Fruit fly (Drosophila melanogaster) whole organism, embryonic: ENCODE measurements around the gene CG9030.

Source experiments
- Adf1 ChIP-seq: fragments of 200-800 bp; sonication (Bioruptor generic); IDR thresholded peaks from 2 replicates; pipeline ENCODE4 v1.3.6; 2022; ENCODE audit warnings: missing biosample characterization, missing genetic modification characterization
- CG12769 ChIP-seq: fragments of 200-800 bp; sonication (Bioruptor generic); optimal IDR thresholded peaks from 2 replicates; lab custom pipeline; 2019; ENCODE audit warnings: missing biosample characterization, mild to moderate bottlenecking, missing genetic modification characterization, moderate library complexity
- CG13287 ChIP-seq: fragments of 200-800 bp; sonication (Bioruptor generic); IDR thresholded peaks from 2 replicates; pipeline ENCODE4 v1.3.6; 2022; ENCODE audit warnings: missing biosample characterization, missing genetic modification characterization; ENCODE audit not compliant: partially characterized antibody
- CG14860 ChIP-seq: fragments of 200-800 bp; sonication (Bioruptor generic); IDR thresholded peaks from 3 replicates; pipeline ENCODE4 v1.3.6; 2022; ENCODE audit warnings: missing biosample characterization, missing genetic modification characterization; ENCODE audit not compliant: partially characterized antibody
- CG1529 ChIP-seq: fragments of 200-800 bp; sonication (Bioruptor generic); optimal IDR thresholded peaks from 3 replicates; lab custom pipeline; 2018; ENCODE audit warnings: missing biosample characterization, missing genetic modification characterization
- CG2120 ChIP-seq: fragments of 200-800 bp; sonication (Bioruptor generic); optimal IDR thresholded peaks from 3 replicates; lab custom pipeline; 2016; ENCODE audit warnings: missing biosample characterization, missing genetic modification characterization
- CG30403 ChIP-seq: fragments of 200-800 bp; sonication (Bioruptor generic); optimal IDR thresholded peaks from 3 replicates; lab custom pipeline; 2016; ENCODE audit warnings: missing biosample characterization, missing genetic modification characterization
- CG3163 ChIP-seq: fragments of 200-800 bp; sonication (Bioruptor generic); optimal IDR thresholded peaks from 3 replicates; lab custom pipeline; 2016; ENCODE audit warnings: missing biosample characterization, missing genetic modification characterization
- CG32532 ChIP-seq: fragments of 200-800 bp; sonication (Bioruptor generic); IDR thresholded peaks from 2 replicates; pipeline ENCODE4 v1.3.6; 2022; ENCODE audit warnings: missing biosample characterization, missing genetic modification characterization
- CG3726 ChIP-seq: fragments of 200-800 bp; sonication (Bioruptor generic); IDR thresholded peaks from 3 replicates; pipeline ENCODE4, ENCODE4 v1.3.6; 2022; ENCODE audit warnings: missing biosample characterization, missing genetic modification characterization
- CG3847 ChIP-seq: fragments of 200-800 bp; sonication (Bioruptor generic); IDR thresholded peaks from 2 replicates; pipeline ENCODE4 v1.3.6; 2022; ENCODE audit warnings: missing biosample characterization, missing genetic modification characterization
- CG3995 ChIP-seq: fragments of 200-800 bp; sonication (Bioruptor generic); optimal IDR thresholded peaks from 3 replicates; lab custom pipeline; 2016; ENCODE audit warnings: missing biosample characterization, missing genetic modification characterization
- CG6683 ChIP-seq: fragments of 200-800 bp; sonication (Bioruptor generic); optimal IDR thresholded peaks from 2 replicates; lab custom pipeline; 2017; ENCODE audit warnings: missing biosample characterization, mild to moderate bottlenecking, missing genetic modification characterization, missing genetic modification reagents
- CG6791 ChIP-seq: fragments of 200-800 bp; sonication (Bioruptor generic); IDR thresholded peaks from 3 replicates; pipeline ENCODE4 v1.3.6; 2022; ENCODE audit warnings: missing biosample characterization, missing genetic modification characterization; ENCODE audit not compliant: partially characterized antibody
- CG6854 ChIP-seq: fragments of 200-800 bp; sonication (Bioruptor generic); optimal IDR thresholded peaks from 3 replicates; lab custom pipeline; 2017; ENCODE audit warnings: missing biosample characterization, mild to moderate bottlenecking, missing genetic modification characterization
- CG7963 ChIP-seq: fragments of 200-800 bp; sonication (Bioruptor generic); IDR thresholded peaks from 3 replicates; pipeline ENCODE4 v1.3.6; 2022; ENCODE audit warnings: missing biosample characterization, missing genetic modification characterization; ENCODE audit not compliant: partially characterized antibody
- Dll ChIP-seq: fragments of 200-800 bp; sonication (Bioruptor generic); IDR thresholded peaks from 4 replicates; pipeline ENCODE4 v1.3.6; 2022; ENCODE audit warnings: missing biosample characterization, missing genetic modification characterization; ENCODE audit not compliant: partially characterized antibody
- E2f2 ChIP-seq: fragments of 200-800 bp; sonication (Bioruptor generic); IDR thresholded peaks from 2 replicates; pipeline ENCODE4 v1.3.6; 2022; ENCODE audit warnings: missing biosample characterization, missing genetic modification characterization
- HLH4C ChIP-seq: fragments of 200-800 bp; sonication (Bioruptor generic); IDR thresholded peaks from 3 replicates; pipeline ENCODE4 v1.3.6; 2022; ENCODE audit warnings: missing biosample characterization, missing genetic modification characterization; ENCODE audit not compliant: partially characterized antibody
- HmgZ ChIP-seq: fragments of 200-800 bp; sonication (Bioruptor generic); optimal IDR thresholded peaks from 2 replicates; lab custom pipeline; 2018; ENCODE audit warnings: missing biosample characterization, mild to moderate bottlenecking, missing genetic modification characterization
- Hmr ChIP-seq: fragments of 200-800 bp; sonication (Bioruptor generic); optimal IDR thresholded peaks from 3 replicates; lab custom pipeline; 2017; ENCODE audit warnings: mild to moderate bottlenecking, missing biosample characterization, missing genetic modification reagents, missing genetic modification characterization
- Mrtf ChIP-seq: fragments of 200-800 bp; sonication (Bioruptor generic); IDR thresholded peaks from 3 replicates; pipeline ENCODE4 v1.3.6; 2022; ENCODE audit warnings: missing biosample characterization, missing genetic modification characterization
- Neu2 ChIP-seq: fragments of 200-800 bp; sonication (Bioruptor generic); optimal IDR thresholded peaks from 3 replicates; lab custom pipeline; 2016; ENCODE audit warnings: missing biosample characterization, missing genetic modification characterization, borderline replicate concordance
- Optix ChIP-seq: fragments of 200-800 bp; sonication (Bioruptor generic); IDR thresholded peaks from 3 replicates; pipeline ENCODE4 v1.3.6; 2022; ENCODE audit warnings: missing biosample characterization, missing genetic modification characterization
- Pdp1 ChIP-seq, 2 experiments: fragments of 200-800 bp; sonication (Bioruptor generic); optimal IDR thresholded peaks; 3 replicates each; lab custom pipeline; 2016; ENCODE audit warnings: missing biosample characterization in 2 of 2, missing genetic modification characterization in 2 of 2, mild to moderate bottlenecking in 1 of 2, moderate library complexity in 1 of 2
- Xbp1 ChIP-seq: fragments of 200-800 bp; sonication (Bioruptor generic); optimal IDR thresholded peaks from 3 replicates; lab custom pipeline; 2016; ENCODE audit warnings: missing biosample characterization, mild to moderate bottlenecking, missing genetic modification characterization
- Xrp1 ChIP-seq: fragments of 200-800 bp; sonication (Bioruptor generic); IDR thresholded peaks from 2 replicates; pipeline ENCODE4 v1.3.6; 2022; ENCODE audit warnings: missing biosample characterization, missing genetic modification characterization
- ash1 ChIP-seq: fragments of 200-800 bp; sonication (Bioruptor generic); optimal IDR thresholded peaks from 2 replicates; lab custom pipeline; 2018; ENCODE audit warnings: missing biosample characterization, mild to moderate bottlenecking, missing genetic modification characterization
- ato ChIP-seq: fragments of 200-800 bp; sonication (Bioruptor generic); IDR thresholded peaks from 2 replicates; pipeline ENCODE4 v1.3.6; 2022; ENCODE audit warnings: missing biosample characterization, missing genetic modification characterization; ENCODE audit not compliant: partially characterized antibody
- bbx ChIP-seq: fragments of 200-800 bp; sonication (Bioruptor generic); IDR thresholded peaks from 2 replicates; pipeline ENCODE4 v1.3.6; 2022; ENCODE audit warnings: missing biosample characterization, missing genetic modification characterization; ENCODE audit not compliant: partially characterized antibody
- caup ChIP-seq: fragments of 200-800 bp; sonication (Bioruptor generic); optimal IDR thresholded peaks from 3 replicates; lab custom pipeline; 2017; ENCODE audit warnings: missing biosample characterization, mild to moderate bottlenecking, missing genetic modification characterization, moderate library complexity; ENCODE audit not compliant: severe bottlenecking
- crol ChIP-seq: fragments of 200-800 bp; sonication (Bioruptor generic); IDR thresholded peaks from 2 replicates; pipeline ENCODE4 v1.3.6; 2022; ENCODE audit warnings: missing biosample characterization, missing genetic modification characterization
- cwo ChIP-seq: fragments of 200-800 bp; sonication (Bioruptor generic); optimal IDR thresholded peaks from 3 replicates; lab custom pipeline; 2017; ENCODE audit warnings: missing biosample characterization, missing genetic modification characterization, mild to moderate bottlenecking, moderate library complexity, missing genetic modification reagents
- dpn ChIP-seq, 2 experiments: fragments of 200-800 bp; sonication (Bioruptor generic); optimal IDR thresholded peaks; 3 replicates each; lab custom pipeline; 2016; ENCODE audit warnings: missing biosample characterization in 2 of 2, missing genetic modification characterization in 2 of 2
- fd64A ChIP-seq: fragments of 200-800 bp; sonication (Bioruptor generic); optimal IDR thresholded peaks from 3 replicates; lab custom pipeline; 2018; ENCODE audit warnings: missing biosample characterization, mild to moderate bottlenecking, missing genetic modification characterization
- hbn ChIP-seq: fragments of 200-800 bp; sonication (Bioruptor generic); IDR thresholded peaks from 2 replicates; pipeline ENCODE4 v1.3.6; 2022; ENCODE audit warnings: missing biosample characterization, missing genetic modification characterization; ENCODE audit not compliant: partially characterized antibody
- inv ChIP-seq: fragments of 200-800 bp; sonication (Bioruptor generic); IDR thresholded peaks from 2 replicates; pipeline ENCODE4 v1.3.6; 2022; ENCODE audit warnings: missing biosample characterization, missing genetic modification characterization; ENCODE audit not compliant: partially characterized antibody
- lab ChIP-seq: fragments of 200-800 bp; sonication (Bioruptor generic); optimal IDR thresholded peaks from 3 replicates; lab custom pipeline; 2017; ENCODE audit warnings: missing biosample characterization, missing genetic modification characterization, mild to moderate bottlenecking, moderate library complexity, missing genetic modification reagents
- lilli ChIP-seq: fragments of 200-800 bp; sonication (Bioruptor generic); optimal IDR thresholded peaks from 3 replicates; lab custom pipeline; 2016; ENCODE audit warnings: missing biosample characterization, missing genetic modification characterization
- nau ChIP-seq: fragments of 200-800 bp; sonication (Bioruptor generic); optimal IDR thresholded peaks from 3 replicates; lab custom pipeline; 2017; ENCODE audit warnings: missing biosample characterization, mild to moderate bottlenecking, missing genetic modification characterization, missing genetic modification reagents
- nerfin-2 ChIP-seq: fragments of 200-800 bp; sonication (Bioruptor generic); IDR thresholded peaks from 2 replicates; pipeline ENCODE4 v1.3.6; 2022; ENCODE audit warnings: missing biosample characterization, missing genetic modification characterization; ENCODE audit not compliant: partially characterized antibody
- nmo ChIP-seq: fragments of 200-800 bp; sonication (Bioruptor generic); optimal IDR thresholded peaks from 2 replicates; lab custom pipeline; 2018; ENCODE audit warnings: missing biosample characterization, mild to moderate bottlenecking, missing genetic modification characterization, moderate library complexity
- sima ChIP-seq: fragments of 200-800 bp; sonication (Bioruptor generic); optimal IDR thresholded peaks from 2 replicates; lab custom pipeline; 2016; ENCODE audit warnings: missing biosample characterization, missing genetic modification characterization
- sisA ChIP-seq: fragments of 200-800 bp; sonication (Bioruptor generic); IDR thresholded peaks from 2 replicates; pipeline ENCODE4 v1.3.6; 2022; ENCODE audit warnings: missing biosample characterization, missing genetic modification characterization
- trem ChIP-seq: fragments of 200-800 bp; optimal IDR thresholded peaks from 3 replicates; lab custom pipeline; 2019; ENCODE audit warnings: missing biosample characterization, mild to moderate bottlenecking, missing genetic modification characterization, moderate library complexity
- zen2 ChIP-seq: fragments of 200-800 bp; sonication (Bioruptor generic); IDR thresholded peaks from 3 replicates; pipeline ENCODE4 v1.3.6; 2022; ENCODE audit warnings: missing biosample characterization, missing genetic modification characterization; ENCODE audit not compliant: partially characterized antibody

Gene CG9030

dm6 chrX:14955050-14955783 is at the start of gene CG9030, which contains the start of gene eag (continued):
- TF ChIP-seq HmgZ (tag; lab: Kevin White, UChicago) (peak; percentile 5), CG14860 (GFP tag; lab: Robert Waterston, UW) (peak; percentile 75), CG7963 (GFP tag; lab: Robert Waterston, UW) (peak; percentile 73), E2f2 (GFP tag; lab: Robert Waterston, UW) (peak; percentile 85), ash1 (GFP tag; lab: Kevin White, UChicago) (no peak), fd64A (no peak), CG13287 (peak; percentile 94), Dll (GFP tag; lab: Robert Waterston, UW) (peak; percentile 88), ato (GFP tag; lab: Robert Waterston, UW) (peak; percentile 80), trem (tag; lab: Kevin White, UChicago) (peak; percentile 11), CG6854 (GFP tag; lab: Kevin White, UChicago) (no peak), CG6791 (GFP tag; lab: Robert Waterston, UW) (peak; percentile 93), hbn (GFP tag; lab: Robert Waterston, UW) (peak; percentile 91), inv (peak; percentile 87), nerfin-2 (GFP tag; lab: Robert Waterston, UW) (peak; percentile 78), bbx (GFP tag; lab: Robert Waterston, UW) (peak; percentile 88), lab (GFP tag; lab: Kevin White, UChicago) (peak; percentile 10), CG12769 (tag; lab: Kevin White, UChicago) (peak; percentile 14), Pdp1 (GFP tag; optimal IDR thresholded peaks at IDR 0.05; lab: Kevin White, UChicago) (peak in 1 of 2 experiments; percentile 14), CG6683 (GFP tag; lab: Kevin White, UChicago) (no peak), nmo (GFP tag; lab: Kevin White, UChicago) (peak; percentile 24), CG3163 (GFP tag; lab: Kevin White, UChicago) (peak; percentile 6), CG2120 (peak; percentile 28), Adf1 (GFP tag; lab: Robert Waterston, UW) (peak; percentile 69), Xrp1 (GFP tag; lab: Robert Waterston, UW) (0 out of 2 replicates have a peak, but pooled peaks have one; percentile 15), CG3847 (GFP tag; lab: Robert Waterston, UW) (0 out of 2 replicates have a peak, but pooled peaks have one; percentile 17), sisA (GFP tag; lab: Robert Waterston, UW) (no peak), Xbp1 (GFP tag; lab: Kevin White, UChicago) (peak; percentile 24), CG3995 (peak; percentile 57), Hmr (GFP tag; lab: Kevin White, UChicago) (peak; percentile 56), zen2 (GFP tag; lab: Robert Waterston, UW) (peak; percentile 66; the same call in 1 of the 3 replicates), HLH4C (GFP tag; lab: Robert Waterston, UW) (peak; percentile 88), cwo (no peak), Neu2 (GFP tag; lab: Kevin White, UChicago) (peak; percentile 87), Optix (0 out of 3 replicates have a peak, but pooled peaks have one; percentile 12), lilli (GFP tag; lab: Kevin White, UChicago) (peak; percentile 30), CG30403 (GFP tag; lab: Kevin White, UChicago) (peak; percentile 6), dpn (GFP tag; optimal IDR thresholded peaks at IDR 0.05; lab: Kevin White, UChicago) (peak; percentile 8 to 21), sima (no peak), caup (peak; percentile 2), CG32532 (GFP tag; lab: Robert Waterston, UW) (peak; percentile 22; the same call in 1 of the 2 replicates), nau (GFP tag; lab: Kevin White, UChicago) (no peak), crol (peak; percentile 45; the same call in 1 of the 2 replicates), CG1529 (GFP tag; lab: Kevin White, UChicago) (no peak), CG3726 (GFP tag; lab: Robert Waterston, UW) (no peak), Mrtf (GFP tag; lab: Robert Waterston, UW) (no peak)
